Worm (Caenorhabditis elegans) whole organism, L1 larva: ENCODE data around the gene Y5F2A.4.

Experiments
- C04F5.9 ChIP-seq: sonication (generic microtip); optimal IDR thresholded peaks from 2 replicates; lab custom pipeline; 2016; ENCODE audit warnings: missing genetic modification characterization, missing compliant biosample characterization
- C16A3.4 ChIP-seq: fragments of 150-350 bp; optimal IDR thresholded peaks from 2 replicates; lab custom pipeline; 2014; ENCODE audit warnings: missing biosample characterization, missing genetic modification characterization
- C34B4.2 ChIP-seq: sonication (generic microtip); optimal IDR thresholded peaks from 2 replicates; lab custom pipeline; 2017; ENCODE audit warnings: mild to moderate bottlenecking, missing genetic modification characterization, missing compliant biosample characterization
- alr-1 ChIP-seq: fragments of 200-800 bp; sonication (Bioruptor generic); optimal IDR thresholded peaks from 2 replicates; lab custom pipeline; 2018; ENCODE audit warnings: borderline replicate concordance, mild to moderate bottlenecking, missing genetic modification characterization, missing compliant biosample characterization
- aly-2 ChIP-seq: fragments of 150-350 bp; optimal IDR thresholded peaks from 2 replicates; lab custom pipeline; 2014; ENCODE audit warnings: missing biosample characterization, missing genetic modification characterization
- ama-1 ChIP-seq: fragments of 150-350 bp; optimal IDR thresholded peaks from 2 replicates; lab custom pipeline; 2014
- ceh-8 ChIP-seq: fragments of 200-800 bp; sonication (Bioruptor generic); optimal IDR thresholded peaks from 2 replicates; lab custom pipeline; 2018; ENCODE audit warnings: mild to moderate bottlenecking, missing genetic modification characterization, moderate library complexity, missing compliant biosample characterization
- ceh-82 ChIP-seq, 3 experiments: fragments of 150-350 bp in 1 of 3; sonication (generic microtip) in 2 of 3; optimal IDR thresholded peaks; 2 replicates each; lab custom pipeline; 2014 to 2017; ENCODE audit warnings: missing biosample characterization in 3 of 3, missing genetic modification characterization in 3 of 3
- ceh-88 ChIP-seq: fragments of 200-800 bp; sonication (Bioruptor generic); IDR thresholded peaks from 2 replicates; pipeline ENCODE4 v1.3.6; 2022; ENCODE audit warnings: missing genetic modification characterization, missing compliant biosample characterization
- dsc-1 ChIP-seq: sonication (generic microtip); optimal IDR thresholded peaks from 2 replicates; lab custom pipeline; 2016; ENCODE audit warnings: mild to moderate bottlenecking, missing genetic modification characterization, missing compliant biosample characterization
- efl-3 ChIP-seq: fragments of 200-800 bp; sonication (Bioruptor generic); optimal IDR thresholded peaks from 2 replicates; lab custom pipeline; 2018; ENCODE audit warnings: mild to moderate bottlenecking, missing genetic modification characterization, missing compliant biosample characterization
- egl-13 ChIP-seq: sonication (generic microtip); optimal IDR thresholded peaks from 2 replicates; lab custom pipeline; 2016; ENCODE audit warnings: missing genotype, missing genetic modification reagents, missing genetic modification characterization, missing compliant biosample characterization
- elt-2 ChIP-seq: sonication (generic microtip); optimal IDR thresholded peaks from 2 replicates; lab custom pipeline; 2016; ENCODE audit warnings: missing genetic modification characterization, mild to moderate bottlenecking, inconsistent platforms, missing compliant biosample characterization, missing genetic modification reagents
- elt-3 ChIP-seq, 6 experiments: fragments of 150-350 bp in 1 of 6; sonication (generic microtip); optimal IDR thresholded peaks; 2 replicates each; lab custom pipeline; 2017 to 2018; ENCODE audit warnings: missing biosample characterization in 6 of 6, missing genetic modification characterization in 6 of 6, inconsistent platforms in 1 of 6
- fos-1 ChIP-seq: fragments of 150-350 bp; optimal IDR thresholded peaks from 2 replicates; lab custom pipeline; 2014; ENCODE audit warnings: missing biosample characterization, missing genetic modification characterization
- hlh-17 ChIP-seq: fragments of 200-800 bp; sonication (Bioruptor generic); optimal IDR thresholded peaks from 2 replicates; lab custom pipeline; 2018; ENCODE audit warnings: missing genetic modification characterization, mild to moderate bottlenecking, missing compliant biosample characterization, moderate library complexity, borderline replicate concordance
- hlh-4 ChIP-seq: sonication (generic microtip); optimal IDR thresholded peaks from 2 replicates; lab custom pipeline; 2016; ENCODE audit warnings: mild to moderate bottlenecking, missing genetic modification characterization, missing compliant biosample characterization
- irx-1 ChIP-seq: sonication (generic microtip); optimal IDR thresholded peaks from 2 replicates; lab custom pipeline; 2016; ENCODE audit warnings: missing genetic modification characterization, missing compliant biosample characterization
- isw-1 ChIP-seq: fragments of 200-800 bp; sonication (Bioruptor generic); IDR thresholded peaks from 2 replicates; pipeline ENCODE4 v1.3.6; 2022; ENCODE audit warnings: missing genetic modification characterization, missing compliant biosample characterization
- jun-1 ChIP-seq: fragments of 150-350 bp; optimal IDR thresholded peaks from 2 replicates; lab custom pipeline; 2014; ENCODE audit warnings: missing biosample characterization, missing genetic modification reagents, missing genetic modification characterization
- lin-14 ChIP-seq: fragments of 200-800 bp; sonication (Bioruptor generic); optimal IDR thresholded peaks from 2 replicates; lab custom pipeline; 2018; ENCODE audit warnings: mild to moderate bottlenecking, missing genetic modification characterization, moderate library complexity, missing compliant biosample characterization
- lin-35 ChIP-seq, 2 experiments: fragments of 150-350 bp; optimal IDR thresholded peaks; 2 replicates each; lab custom pipeline; 2014; ENCODE audit warnings: missing biosample characterization in 2 of 2, missing genetic modification characterization in 2 of 2, missing genetic modification reagents in 2 of 2
- lin-39 ChIP-seq: fragments of 150-350 bp; optimal IDR thresholded peaks from 2 replicates; lab custom pipeline; 2014; ENCODE audit warnings: missing biosample characterization, missing genetic modification reagents, missing genetic modification characterization
- lir-3 ChIP-seq: sonication (generic microtip); optimal IDR thresholded peaks from 2 replicates; lab custom pipeline; 2016; ENCODE audit warnings: mild to moderate bottlenecking, missing genetic modification characterization, moderate library complexity, missing compliant biosample characterization; ENCODE audit not compliant: poor library complexity
- lsy-2 ChIP-seq, 2 experiments: fragments of 150-350 bp; optimal IDR thresholded peaks; 2 replicates each; lab custom pipeline; 2014; ENCODE audit warnings: missing biosample characterization in 2 of 2, missing genetic modification characterization in 2 of 2
- mef-2 ChIP-seq: fragments of 150-350 bp; optimal IDR thresholded peaks from 2 replicates; lab custom pipeline; 2014; ENCODE audit warnings: missing biosample characterization, missing genetic modification characterization
- mep-1 ChIP-seq: fragments of 150-350 bp; optimal IDR thresholded peaks from 2 replicates; lab custom pipeline; 2014; ENCODE audit warnings: missing biosample characterization, missing genetic modification characterization
- nhr-12 ChIP-seq: sonication (generic microtip); optimal IDR thresholded peaks from 2 replicates; lab custom pipeline; 2017; ENCODE audit warnings: missing biosample characterization, missing genetic modification characterization
- nhr-237 ChIP-seq: fragments of 150-350 bp; optimal IDR thresholded peaks from 2 replicates; lab custom pipeline; 2014; ENCODE audit warnings: missing biosample characterization, missing genetic modification characterization
- nhr-28 ChIP-seq: fragments of 150-350 bp; optimal IDR thresholded peaks from 2 replicates; lab custom pipeline; 2014; ENCODE audit warnings: missing biosample characterization, missing genetic modification characterization
- nhr-47 ChIP-seq: sonication (generic microtip); optimal IDR thresholded peaks from 2 replicates; lab custom pipeline; 2016; ENCODE audit warnings: mild to moderate bottlenecking, missing genetic modification characterization, moderate library complexity, missing compliant biosample characterization
- nhr-84 ChIP-seq: sonication (generic microtip); optimal IDR thresholded peaks from 2 replicates; lab custom pipeline; 2017; ENCODE audit warnings: missing biosample characterization, missing genetic modification characterization
- nhr-85 ChIP-seq: sonication (generic microtip); peaks from one replicate; lab custom pipeline; 2016; ENCODE audit warnings: missing genetic modification characterization, inconsistent platforms, missing compliant biosample characterization
- nhr-90 ChIP-seq: sonication (generic microtip); optimal IDR thresholded peaks from 2 replicates; lab custom pipeline; 2016; ENCODE audit warnings: mild to moderate bottlenecking, missing genetic modification characterization, missing compliant biosample characterization; ENCODE audit not compliant: poor library complexity
- pax-3 ChIP-seq: fragments of 200-800 bp; sonication (Bioruptor generic); optimal IDR thresholded peaks from 2 replicates; lab custom pipeline; 2018; ENCODE audit warnings: mild to moderate bottlenecking, missing genetic modification characterization, moderate library complexity, missing compliant biosample characterization
- pqm-1 ChIP-seq: sonication (generic microtip); optimal IDR thresholded peaks from 3 replicates; lab custom pipeline; 2017; ENCODE audit warnings: missing biosample characterization, missing genetic modification characterization
- sox-4 ChIP-seq: sonication (generic microtip); optimal IDR thresholded peaks from 2 replicates; lab custom pipeline; 2016; ENCODE audit warnings: missing genetic modification characterization, missing compliant biosample characterization
- tlp-1 ChIP-seq: fragments of 150-350 bp; optimal IDR thresholded peaks from 2 replicates; lab custom pipeline; 2014; ENCODE audit warnings: missing biosample characterization, missing genetic modification characterization
- unc-130 ChIP-seq: fragments of 150-350 bp; optimal IDR thresholded peaks from 2 replicates; lab custom pipeline; 2017; ENCODE audit warnings: missing biosample characterization, missing genetic modification characterization, inconsistent platforms
- unc-30 ChIP-seq: sonication (generic microtip); optimal IDR thresholded peaks from 2 replicates; lab custom pipeline; 2017; ENCODE audit warnings: missing biosample characterization, missing genetic modification characterization
- unc-62 ChIP-seq: fragments of 150-350 bp; optimal IDR thresholded peaks from 2 replicates; lab custom pipeline; 2014; ENCODE audit warnings: missing biosample characterization, missing genetic modification reagents, missing genetic modification characterization
- unc-98 ChIP-seq: fragments of 200-800 bp; sonication (Bioruptor generic); IDR thresholded peaks from 2 replicates; pipeline ENCODE4 v1.3.6; 2022; ENCODE audit warnings: missing genetic modification characterization, missing compliant biosample characterization
- vab-15 ChIP-seq: sonication (generic microtip); optimal IDR thresholded peaks from 2 replicates; lab custom pipeline; 2017; ENCODE audit warnings: missing genotype, mild to moderate bottlenecking, missing genetic modification characterization, missing compliant biosample characterization
- xbp-1 ChIP-seq: sonication (generic microtip); optimal IDR thresholded peaks from 2 replicates; lab custom pipeline; 2016; ENCODE audit warnings: missing genetic modification characterization, missing compliant biosample characterization
- zag-1 ChIP-seq: fragments of 150-350 bp; optimal IDR thresholded peaks from 2 replicates; lab custom pipeline; 2014; ENCODE audit warnings: missing biosample characterization, missing genetic modification characterization
- ztf-11 ChIP-seq, 2 experiments: sonication (generic microtip); optimal IDR thresholded peaks; 2 replicates each; lab custom pipeline; 2016 to 2017; ENCODE audit warnings: missing genetic modification characterization in 2 of 2, missing biosample characterization in 1 of 2, missing compliant biosample characterization in 1 of 2

The Y5F2A.4 gene

DNA sequence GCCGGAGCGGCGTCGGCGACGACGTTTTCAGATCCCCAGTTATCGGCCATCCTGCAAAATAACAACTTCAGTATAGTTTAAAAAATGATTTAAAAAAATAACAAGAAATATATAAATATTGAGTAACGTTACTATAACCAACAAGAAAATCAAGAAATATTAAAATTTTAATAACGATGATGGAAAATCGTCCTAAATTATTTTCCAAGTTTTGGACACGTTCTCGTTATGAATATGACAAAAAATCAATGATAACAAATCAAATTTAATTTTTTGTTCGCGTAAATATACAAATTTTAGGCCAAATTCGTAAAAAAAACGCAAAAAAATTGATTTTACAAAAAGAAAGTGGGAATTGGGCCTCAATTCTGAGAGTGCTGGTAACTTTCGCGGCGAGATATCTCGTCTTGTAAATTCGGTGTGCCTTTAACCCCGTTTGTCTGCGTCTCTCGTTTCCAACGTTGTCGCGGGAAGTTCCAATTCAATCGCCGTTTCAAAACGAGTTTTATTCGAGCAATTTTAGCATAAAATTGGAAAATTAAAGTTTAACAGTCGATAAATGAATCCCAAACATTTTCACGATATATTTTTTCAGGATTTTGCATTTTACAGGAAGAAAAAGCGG is 32.7 kb upstream of the Y5F2A.4 start, which contains the start of gene rps-5 (continued):
- TF ChIP-seq alr-1, result no peak
- peak; percentile 80 to 92 for TF ChIP-seq lin-35 (GFP tag; optimal IDR thresholded peaks at IDR 0.05; lab: Kevin White, UChicago)
- TF ChIP-seq nhr-84 (tag; lab: Kevin White, UChicago), result no peak
- peak; percentile 34 for TF ChIP-seq unc-130
- TF ChIP-seq lin-14 (GFP tag; lab: Kevin White, UChicago), result peak; percentile 65
- no peak for TF ChIP-seq sox-4 (tag; lab: Kevin White, UChicago)
- no peak for TF ChIP-seq egl-13 (tag; lab: Kevin White, UChicago)
- TF ChIP-seq nhr-28 (tag; lab: Kevin White, UChicago), result no peak
- TF ChIP-seq nhr-237 (tag; lab: Kevin White, UChicago), result no peak
- TF ChIP-seq aly-2 (tag; lab: Kevin White, UChicago), result no peak
- peak; percentile 35 for TF ChIP-seq nhr-90 (tag; lab: Kevin White, UChicago)
- TF ChIP-seq pax-3, result no peak
- peak; percentile 12 for TF ChIP-seq elt-2 (tag; lab: Kevin White, UChicago)
- no peak for TF ChIP-seq unc-62
- TF ChIP-seq pqm-1 (tag; lab: Kevin White, UChicago), result no peak
- peak; percentile 44 to 71 (median 59) for TF ChIP-seq ceh-82 (tag; optimal IDR thresholded peaks at IDR 0.05; lab: Kevin White, UChicago)
- TF ChIP-seq fos-1 (tag; lab: Kevin White, UChicago), result peak; percentile 52
- TF ChIP-seq mef-2, result no peak
- no peak for TF ChIP-seq tlp-1
- peak; percentile 80 for TF ChIP-seq nhr-85 (tag; lab: Kevin White, UChicago)
- peak; percentile 64 for TF ChIP-seq mep-1
- no peak for TF ChIP-seq ztf-11 (tag; optimal IDR thresholded peaks at IDR 0.05; lab: Kevin White, UChicago)
- no peak for TF ChIP-seq ceh-88
- no peak for TF ChIP-seq C34B4.2 (tag; lab: Kevin White, UChicago)
- no peak for TF ChIP-seq lir-3 (tag; lab: Kevin White, UChicago)
- peak; percentile 58 for TF ChIP-seq isw-1 (GFP tag; lab: Robert Waterston, UW)
- TF ChIP-seq hlh-17 (GFP tag; lab: Kevin White, UChicago), result no peak
- TF ChIP-seq zag-1 (tag; lab: Kevin White, UChicago), result peak; percentile 42
- TF ChIP-seq vab-15 (tag; lab: Kevin White, UChicago), result no peak
- peak; percentile 37 for TF ChIP-seq dsc-1 (tag; lab: Kevin White, UChicago)
- no peak for TF ChIP-seq C04F5.9 (tag; lab: Kevin White, UChicago)
- no peak for TF ChIP-seq efl-3 (GFP tag; lab: Kevin White, UChicago)
- TF ChIP-seq ceh-8, result no peak
- TF ChIP-seq irx-1, result peak; percentile 20
- TF ChIP-seq hlh-4 (tag; lab: Kevin White, UChicago), result no peak
- no peak for TF ChIP-seq unc-98 (GFP tag; lab: Robert Waterston, UW)
- TF ChIP-seq lsy-2 (tag; optimal IDR thresholded peaks at IDR 0.05; lab: Kevin White, UChicago), result peak; percentile 80 to 92
- peak; percentile 43 for TF ChIP-seq jun-1
- TF ChIP-seq elt-3 (tag; optimal IDR thresholded peaks at IDR 0.05; lab: Kevin White, UChicago), result peak in 1 of 6 experiments; percentile 11
- TF ChIP-seq C16A3.4 (tag; lab: Kevin White, UChicago), result peak; percentile 68
- no peak for TF ChIP-seq unc-30 (tag; lab: Kevin White, UChicago)
- TF ChIP-seq xbp-1, result peak; percentile 89
- no peak for TF ChIP-seq ama-1 (lab: Kevin White, UChicago)
- TF ChIP-seq lin-39 (tag; lab: Kevin White, UChicago), result no peak
- TF ChIP-seq nhr-47 (tag; lab: Kevin White, UChicago), result peak; percentile 70
- TF ChIP-seq nhr-12 (tag; lab: Kevin White, UChicago), result no peak
